Worm (Caenorhabditis elegans): ENCODE results near the gene irld-22.

irld-22 gene

DNA sequence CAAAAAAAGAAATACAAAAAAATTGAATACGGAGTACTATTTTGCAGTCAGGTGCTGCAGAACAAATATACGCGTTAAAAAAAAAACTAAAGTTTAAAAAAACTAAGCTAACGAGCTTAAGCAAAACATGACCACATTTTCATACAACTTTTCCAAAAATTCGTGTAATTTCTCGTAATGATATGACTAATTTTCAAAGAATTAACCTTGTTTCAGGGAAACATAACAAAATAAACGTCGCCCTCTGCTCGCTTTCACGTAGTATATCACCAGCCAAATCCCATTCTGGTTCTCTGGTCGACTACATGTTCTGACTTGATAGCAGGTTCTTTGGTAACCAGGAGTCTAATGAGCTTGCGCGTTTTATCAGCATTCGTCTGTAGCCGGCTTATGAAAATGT lies 29.6 kb downstream of the irld-22 start (continued):
- no peak for TF ChIP-seq isw-1 (GFP tag; IDR thresholded peaks at IDR 0.05)
- peak; percentile 76 for TF ChIP-seq nhr-11 (tag; optimal IDR thresholded peaks at IDR 0.05)
- no peak for TF ChIP-seq nhr-12 (tag; optimal IDR thresholded peaks at IDR 0.05)
- TF ChIP-seq snu-23 (GFP tag; optimal IDR thresholded peaks at IDR 0.05): no peak
- TF ChIP-seq fkh-8 (tag; optimal IDR thresholded peaks at IDR 0.05): peak; percentile 99

DNA sequence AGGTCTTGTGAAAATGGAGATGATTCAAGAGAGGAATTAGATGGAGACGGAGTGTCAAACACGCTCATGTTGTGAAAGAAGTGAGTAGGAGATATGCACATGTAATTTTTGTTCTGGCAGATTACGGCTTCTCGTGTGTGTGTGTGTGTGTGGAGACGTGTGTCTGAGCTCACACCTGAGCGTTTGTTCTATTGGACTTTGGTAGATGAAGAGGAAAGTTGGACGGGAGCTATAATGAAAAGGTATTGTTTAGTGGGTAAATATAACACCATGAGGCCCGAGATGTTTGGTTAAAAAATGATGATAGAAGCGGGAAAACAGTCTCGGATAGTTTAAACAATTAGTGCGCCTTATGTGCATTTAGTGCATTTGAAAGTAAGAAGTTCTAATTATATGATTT lies 31.1 kb downstream of the irld-22 start, which contains the start of gene nhr-157:
nhr-157 (minus strand) TSS at position 101 of the 400 bp plus-strand sequence.
- TF ChIP-seq fkh-8 (tag; optimal IDR thresholded peaks at IDR 0.05): peak; percentile 47
- no peak for TF ChIP-seq alr-1 (tag; optimal IDR thresholded peaks at IDR 0.05; ENCODE audit: borderline replicate concordance)

DNA sequence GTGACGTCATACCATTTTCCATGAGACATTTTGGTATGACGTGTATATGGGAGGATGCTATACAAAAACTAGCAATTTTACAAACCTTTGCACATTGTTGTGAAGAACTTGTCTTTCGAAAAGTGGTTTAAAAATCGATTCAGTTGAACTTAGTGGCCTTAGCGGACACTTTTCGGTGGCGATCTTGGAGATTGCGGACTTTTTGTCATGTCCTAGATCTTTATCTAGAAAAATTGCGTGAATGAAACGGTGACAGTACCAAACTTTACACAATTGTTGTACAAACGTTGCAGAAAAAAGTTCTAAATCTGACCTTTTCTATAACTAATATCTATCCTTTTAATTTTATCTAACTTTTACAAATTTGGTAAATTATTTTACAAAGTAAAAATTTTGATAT lies 34.7 kb downstream of the irld-22 start:
- TF ChIP-seq jun-1 (tag; optimal IDR thresholded peaks at IDR 0.05) (no peak), sptf-1 (tag; optimal IDR thresholded peaks at IDR 0.05) (no peak), C34B4.2 (tag; optimal IDR thresholded peaks at IDR 0.05) (no peak)

DNA sequence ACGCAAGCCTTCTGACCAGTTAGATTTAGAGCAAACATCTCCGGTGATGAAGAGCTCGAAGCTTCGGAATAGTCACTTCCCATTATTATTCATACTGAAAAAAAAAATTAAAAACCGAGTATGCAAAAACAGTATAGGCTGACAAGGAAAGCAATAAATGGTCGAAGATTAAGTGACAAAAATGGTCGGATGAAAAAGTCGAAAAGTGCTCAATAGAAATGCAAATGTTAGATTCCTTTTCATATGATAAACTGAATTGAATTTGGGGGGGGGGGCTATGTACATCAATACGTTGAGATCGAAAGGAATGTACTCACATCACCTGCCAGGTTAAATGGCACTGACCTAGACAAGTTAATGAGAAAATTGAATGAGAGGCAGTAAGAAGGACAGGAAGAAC lies 37.2 kb downstream of the irld-22 start, which contains the start of gene nhr-187:
nhr-187 (minus strand) TSS at position 101 of the 400 bp plus-strand sequence.
- no peak for TF ChIP-seq unc-30 (tag; optimal IDR thresholded peaks at IDR 0.05)
- TF ChIP-seq elt-2 (tag; optimal IDR thresholded peaks at IDR 0.05): no peak
- no peak for TF ChIP-seq nhr-77 (tag; optimal IDR thresholded peaks at IDR 0.05)
- TF ChIP-seq unc-62 (GFP tag; optimal IDR thresholded peaks at IDR 0.05): no peak
- no peak for TF ChIP-seq ceh-90 (tag; optimal IDR thresholded peaks at IDR 0.05)
- TF ChIP-seq mep-1 (tag; optimal IDR thresholded peaks at IDR 0.05): no peak
- TF ChIP-seq fkh-8 (tag; optimal IDR thresholded peaks at IDR 0.05): no peak
- TF ChIP-seq nhr-85 (tag): no peak
- no peak for TF ChIP-seq nhr-71 (tag; optimal IDR thresholded peaks at IDR 0.05)
- no peak for TF ChIP-seq grh-1 (GFP tag; IDR thresholded peaks at IDR 0.05)
- no peak for TF ChIP-seq pqm-1 (tag; optimal IDR thresholded peaks at IDR 0.05)
- TF ChIP-seq ama-1 (optimal IDR thresholded peaks at IDR 0.05): no peak
- no peak for TF ChIP-seq lsy-2 (tag; optimal IDR thresholded peaks at IDR 0.05)
- no peak for TF ChIP-seq ceh-8 (GFP tag; optimal IDR thresholded peaks at IDR 0.05)
- no peak for TF ChIP-seq unc-98 (GFP tag; IDR thresholded peaks at IDR 0.05)
- TF ChIP-seq ceh-63 (GFP tag; optimal IDR thresholded peaks at IDR 0.05): no peak
- no peak for TF ChIP-seq lin-35 (GFP tag; optimal IDR thresholded peaks at IDR 0.05)
- TF ChIP-seq pag-3 (tag; optimal IDR thresholded peaks at IDR 0.05; ENCODE audit: borderline replicate concordance, insufficient read depth): no peak
- TF ChIP-seq nhr-19 (GFP tag; conservative IDR thresholded peaks at IDR 0.05): no peak

DNA sequence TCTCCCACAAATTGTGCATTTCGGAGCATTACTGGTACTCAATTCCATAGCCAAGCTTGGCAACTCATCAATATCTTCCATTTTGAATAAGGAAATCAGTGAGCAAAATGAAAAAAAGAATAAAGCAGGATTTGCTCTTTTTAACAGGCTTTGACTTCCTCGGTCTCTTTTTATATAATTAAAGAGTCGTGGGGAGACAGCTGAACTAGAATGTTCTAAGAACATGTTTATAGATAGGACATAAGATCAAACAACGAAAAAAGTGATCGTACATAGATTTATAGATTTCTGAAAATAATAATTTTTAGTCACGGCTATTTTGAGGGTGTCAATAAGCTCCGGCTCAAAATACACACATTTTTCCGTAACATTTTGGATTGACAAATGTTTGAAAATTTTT lies 39.9 kb downstream of the irld-22 start, which contains the start of gene nhr-189:
nhr-189 (minus strand) TSS at position 121 of the 400 bp plus-strand sequence.
- peak; percentile 32 for TF ChIP-seq nhr-71 (tag; optimal IDR thresholded peaks at IDR 0.05)
- no peak for TF ChIP-seq nhr-28 (tag; optimal IDR thresholded peaks at IDR 0.05)
- peak; percentile 69 for TF ChIP-seq fkh-8 (tag; optimal IDR thresholded peaks at IDR 0.05)
- peak; percentile 12 for TF ChIP-seq nhr-47 (tag; optimal IDR thresholded peaks at IDR 0.05)
- TF ChIP-seq F16B12.6 (tag; optimal IDR thresholded peaks at IDR 0.05): no peak
- TF ChIP-seq tbx-2 (tag; optimal IDR thresholded peaks at IDR 0.05): no peak
- no peak for TF ChIP-seq xbp-1 (tag; optimal IDR thresholded peaks at IDR 0.05)
- no peak for TF ChIP-seq hlh-17 (GFP tag; optimal IDR thresholded peaks at IDR 0.05; ENCODE audit: borderline replicate concordance)
- TF ChIP-seq aha-1 (tag; optimal IDR thresholded peaks at IDR 0.05): no peak
- TF ChIP-seq nhr-237 (tag; optimal IDR thresholded peaks at IDR 0.05): no peak
- no peak for TF ChIP-seq nhr-85 (tag)
- no peak for TF ChIP-seq ztf-4 (tag; optimal IDR thresholded peaks at IDR 0.05)
- TF ChIP-seq hpl-2 (GFP tag; optimal IDR thresholded peaks at IDR 0.05): no peak
- TF ChIP-seq ceh-63 (GFP tag; optimal IDR thresholded peaks at IDR 0.05): no peak
- TF ChIP-seq ces-1 (GFP tag; optimal IDR thresholded peaks at IDR 0.05): no peak
- TF ChIP-seq C16A3.4 (tag; optimal IDR thresholded peaks at IDR 0.05): no peak
- peak; percentile 62 for TF ChIP-seq dsc-1 (tag; optimal IDR thresholded peaks at IDR 0.05)
- TF ChIP-seq tlp-1 (tag; optimal IDR thresholded peaks at IDR 0.05): no peak
- TF ChIP-seq hlh-4 (tag; optimal IDR thresholded peaks at IDR 0.05): peak; percentile 18
